Fruit fly (Drosophila melanogaster) ovary, adult (tissue): Measurements from ENCODE around the gene dco.

Source experiments
- CG17801 ChIP-seq: fragments of 200-800 bp; optimal IDR thresholded peaks from 2 replicates; lab custom pipeline; 2019; ENCODE audit warnings: missing biosample characterization, mild to moderate bottlenecking, missing genetic modification characterization, moderate library complexity; ENCODE audit not compliant: partially characterized antibody

The dco gene

DNA sequence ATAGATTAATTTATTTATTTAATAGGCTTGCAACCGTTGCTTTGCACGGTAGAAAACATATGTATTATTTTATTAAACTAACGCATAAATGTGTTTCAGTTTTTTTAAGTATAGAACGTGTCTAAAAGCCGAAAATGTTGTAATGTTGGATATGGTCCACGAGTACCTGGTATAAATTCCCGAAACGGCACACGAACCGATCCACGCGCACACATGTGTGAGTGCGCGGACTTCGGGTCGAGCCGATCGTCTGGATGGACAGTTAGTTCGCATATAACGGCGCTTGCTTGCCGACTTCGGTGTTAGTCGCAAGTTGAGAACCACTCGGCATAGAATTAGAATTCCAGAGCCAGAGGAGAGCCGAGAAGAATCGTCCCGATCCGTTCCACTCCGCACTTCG, 12.4 kb downstream of the dco start, which contains the start of gene Alp4:
TSS of gene Alp4 (plus strand) at position 301 of the 400 bp plus-strand sequence.
- no peak for TF ChIP-seq CG17801 (GFP tag; lab: Kevin White, UChicago)

DNA sequence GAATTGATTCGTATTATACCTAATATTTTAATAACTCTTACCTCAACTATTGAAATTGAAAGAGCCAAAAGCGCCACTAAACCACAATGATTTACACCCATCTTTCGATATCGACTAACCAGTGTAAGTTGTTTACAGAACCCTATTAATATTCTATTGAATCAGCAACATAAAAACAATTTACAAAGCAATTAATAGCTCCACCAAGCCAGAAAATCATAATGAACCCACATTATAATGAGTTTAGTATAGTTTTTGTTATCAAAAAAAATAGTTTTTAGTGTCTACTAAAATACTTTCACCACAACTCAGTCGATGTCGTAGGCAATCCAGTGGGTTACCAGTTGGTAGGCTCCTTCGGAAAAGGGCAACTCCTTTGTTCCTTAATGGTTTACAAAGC, 16.0 kb downstream of the dco start, which contains the start of gene CG33920:
TSS of gene CG33920 (minus strand) at position 101 of the 400 bp plus-strand sequence.
- TF ChIP-seq CG17801 (GFP tag; lab: Kevin White, UChicago), result no peak

dm6 chr3R:31038473-31039424, 22.3 kb downstream of the dco start, which contains the start of gene CanA1:
TSS of gene CanA1 (plus strand) at chr3R:31039374.
- TF ChIP-seq CG17801 (GFP tag; lab: Kevin White, UChicago), result no peak

- TF ChIP-seq CG17801 (GFP tag; lab: Kevin White, UChicago), result no peak
Observed at dm6 chr3R:31035046-31035445, 26.0 kb downstream of the dco start, which contains the start of gene CG33773. TSS of gene CG33773 (plus strand) at chr3R:31035346.

DNA sequence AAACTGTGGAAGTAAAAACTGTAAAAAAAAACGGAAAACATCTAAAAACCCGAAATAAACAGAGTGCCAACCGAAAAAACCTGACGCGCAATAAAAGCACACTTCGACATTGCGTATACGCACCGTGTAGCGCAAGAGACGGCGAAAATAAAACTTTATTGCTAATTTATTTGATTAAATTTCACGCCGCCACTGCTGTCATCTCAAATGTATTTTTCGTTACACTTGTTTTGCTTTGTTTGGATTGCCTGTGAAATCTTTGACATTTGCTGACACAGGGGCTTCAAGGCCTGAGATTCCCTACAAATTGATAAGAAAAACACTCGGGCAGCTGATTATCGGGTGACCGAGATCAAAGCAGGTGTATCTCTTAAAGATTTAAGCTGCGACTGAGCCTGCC, 40.2 kb downstream of the dco start:
- TF ChIP-seq CG17801 (GFP tag; lab: Kevin White, UChicago), result no peak

DNA sequence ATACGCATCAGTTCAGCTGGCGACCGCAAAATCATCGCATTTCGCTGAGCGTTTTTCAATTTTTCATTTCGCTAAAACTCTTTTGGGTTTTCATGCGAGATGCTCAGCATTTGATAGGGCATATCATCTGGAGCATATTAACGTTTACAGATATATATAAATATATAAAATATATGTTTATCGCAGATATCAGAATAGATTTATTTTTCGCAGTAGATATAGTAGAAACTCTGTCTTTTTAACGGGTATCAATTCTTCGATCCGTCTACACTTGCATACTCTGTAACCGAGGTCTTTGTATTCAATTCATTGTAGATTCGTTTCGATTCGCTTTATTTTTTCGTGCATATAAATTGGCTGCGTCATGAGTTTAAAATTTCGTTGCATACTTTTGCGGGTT, 41.3 kb downstream of the dco start:
- TF ChIP-seq CG17801 (GFP tag; lab: Kevin White, UChicago), result no peak

DNA sequence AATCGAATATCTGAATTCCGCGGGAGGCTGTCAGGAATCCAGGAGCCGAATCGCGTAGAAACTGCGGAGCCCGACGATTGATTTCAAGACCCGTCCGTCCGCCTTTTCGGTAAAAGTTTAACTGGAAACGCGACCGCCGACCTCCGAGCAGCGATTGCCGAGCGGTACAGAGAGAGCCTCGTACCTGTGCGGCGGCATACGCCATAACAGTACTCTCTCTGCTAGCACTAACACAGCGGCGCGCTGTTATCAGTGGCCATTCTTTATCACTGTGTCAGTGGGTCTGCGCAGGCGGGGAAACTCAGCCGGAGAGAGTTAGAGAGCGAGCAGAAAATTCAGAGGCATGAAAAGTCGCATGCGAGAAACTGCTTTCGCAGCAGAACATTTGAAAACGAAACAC, 44.3 kb downstream of the dco start, which contains the start of gene 5-HT7:
TSS of gene 5-HT7 (minus strand) at position 161 of the 400 bp plus-strand sequence.
- no peak for TF ChIP-seq CG17801 (GFP tag; lab: Kevin White, UChicago)

DNA sequence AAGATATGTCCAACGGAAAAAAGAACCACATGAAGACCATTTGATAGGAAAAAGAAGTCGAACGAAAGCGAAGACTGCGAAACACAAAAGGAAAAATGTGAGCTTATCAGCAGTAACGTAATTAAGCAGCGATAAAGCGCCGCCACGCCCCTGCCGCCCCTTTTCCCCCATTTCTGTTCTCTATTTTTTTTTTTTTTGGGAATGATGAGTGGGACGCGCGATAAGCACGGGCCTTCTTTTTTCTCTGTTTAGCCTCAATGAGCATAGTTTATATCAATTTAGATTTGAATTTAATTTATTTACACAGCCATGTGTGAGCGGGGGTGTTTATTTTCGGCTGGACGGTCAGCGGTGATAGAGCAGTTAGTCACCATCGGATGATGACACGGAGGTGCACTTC, 50.9 kb downstream of the dco start:
- no peak for TF ChIP-seq CG17801 (GFP tag; lab: Kevin White, UChicago)

dm6 chr3R:31006599-31006998, 54.4 kb downstream of the dco start:
- no peak for TF ChIP-seq CG17801 (GFP tag; lab: Kevin White, UChicago)
